Worm (Caenorhabditis elegans) whole organism, L1 larva: ENCODE results near the gene asp-15.
A peak's percentile ranks its signal among the peaks of the same experiment; 100 is the strongest.

ENCODE experiments used
- C04F5.9 ChIP-seq: sonication (generic microtip); optimal IDR thresholded peaks from 2 replicates; lab custom pipeline; 2016; ENCODE audit warnings: missing genetic modification characterization, missing compliant biosample characterization
- C16A3.4 ChIP-seq: fragments of 150-350 bp; optimal IDR thresholded peaks from 2 replicates; lab custom pipeline; 2014; ENCODE audit warnings: missing biosample characterization, missing genetic modification characterization
- C34B4.2 ChIP-seq: sonication (generic microtip); optimal IDR thresholded peaks from 2 replicates; lab custom pipeline; 2017; ENCODE audit warnings: mild to moderate bottlenecking, missing genetic modification characterization, missing compliant biosample characterization
- alr-1 ChIP-seq: fragments of 200-800 bp; sonication (Bioruptor generic); optimal IDR thresholded peaks from 2 replicates; lab custom pipeline; 2018; ENCODE audit warnings: borderline replicate concordance, mild to moderate bottlenecking, missing genetic modification characterization, missing compliant biosample characterization
- ceh-63 ChIP-seq: fragments of 200-800 bp; sonication (Bioruptor generic); optimal IDR thresholded peaks from 2 replicates; lab custom pipeline; 2018; ENCODE audit warnings: mild to moderate bottlenecking, missing genetic modification characterization, missing compliant biosample characterization
- ceh-8 ChIP-seq: fragments of 200-800 bp; sonication (Bioruptor generic); optimal IDR thresholded peaks from 2 replicates; lab custom pipeline; 2018; ENCODE audit warnings: mild to moderate bottlenecking, missing genetic modification characterization, moderate library complexity, missing compliant biosample characterization
- ceh-88 ChIP-seq: fragments of 200-800 bp; sonication (Bioruptor generic); IDR thresholded peaks from 2 replicates; pipeline ENCODE4 v1.3.6; 2022; ENCODE audit warnings: missing genetic modification characterization, missing compliant biosample characterization
- ceh-90 ChIP-seq: sonication (generic microtip); optimal IDR thresholded peaks from 2 replicates; lab custom pipeline; 2016; ENCODE audit warnings: missing genetic modification characterization, missing compliant biosample characterization
- ces-1 ChIP-seq: fragments of 150-350 bp; optimal IDR thresholded peaks from 2 replicates; lab custom pipeline; 2014; ENCODE audit warnings: missing biosample characterization, missing genetic modification reagents, missing genetic modification characterization
- egl-13 ChIP-seq: sonication (generic microtip); optimal IDR thresholded peaks from 2 replicates; lab custom pipeline; 2016; ENCODE audit warnings: missing genotype, missing genetic modification reagents, missing genetic modification characterization, missing compliant biosample characterization
- egl-27 ChIP-seq, 2 experiments: fragments of 150-350 bp in 1 of 2; sonication (generic microtip); optimal IDR thresholded peaks; 3 replicates each; lab custom pipeline; 2017 to 2018; ENCODE audit warnings: missing biosample characterization in 2 of 2, missing genetic modification characterization in 2 of 2, missing genetic modification reagents in 2 of 2
- fkh-10 ChIP-seq: sonication (generic microtip); optimal IDR thresholded peaks from 2 replicates; lab custom pipeline; 2017; ENCODE audit warnings: missing biosample characterization, missing genetic modification reagents, missing genetic modification characterization
- grh-1 ChIP-seq: fragments of 200-800 bp; sonication (Bioruptor generic); IDR thresholded peaks from 2 replicates; pipeline ENCODE4 v1.3.6; 2022; ENCODE audit warnings: missing genetic modification reagents, missing genetic modification characterization, missing compliant biosample characterization
- hlh-17 ChIP-seq: fragments of 200-800 bp; sonication (Bioruptor generic); optimal IDR thresholded peaks from 2 replicates; lab custom pipeline; 2018; ENCODE audit warnings: missing genetic modification characterization, mild to moderate bottlenecking, missing compliant biosample characterization, moderate library complexity, borderline replicate concordance
- isw-1 ChIP-seq: fragments of 200-800 bp; sonication (Bioruptor generic); IDR thresholded peaks from 2 replicates; pipeline ENCODE4 v1.3.6; 2022; ENCODE audit warnings: missing genetic modification characterization, missing compliant biosample characterization
- jun-1 ChIP-seq: fragments of 150-350 bp; optimal IDR thresholded peaks from 2 replicates; lab custom pipeline; 2014; ENCODE audit warnings: missing biosample characterization, missing genetic modification reagents, missing genetic modification characterization
- lin-13 ChIP-seq: fragments of 150-350 bp; optimal IDR thresholded peaks from 2 replicates; lab custom pipeline; 2014; ENCODE audit warnings: missing biosample characterization, missing genetic modification reagents, missing genetic modification characterization
- lin-15B ChIP-seq: fragments of 150-350 bp; sonication (generic microtip); optimal IDR thresholded peaks from 3 replicates; lab custom pipeline; 2014; ENCODE audit warnings: missing biosample characterization, missing genetic modification characterization
- lin-39 ChIP-seq: fragments of 150-350 bp; optimal IDR thresholded peaks from 2 replicates; lab custom pipeline; 2014; ENCODE audit warnings: missing biosample characterization, missing genetic modification reagents, missing genetic modification characterization
- lir-3 ChIP-seq: sonication (generic microtip); optimal IDR thresholded peaks from 2 replicates; lab custom pipeline; 2016; ENCODE audit warnings: mild to moderate bottlenecking, missing genetic modification characterization, moderate library complexity, missing compliant biosample characterization; ENCODE audit not compliant: poor library complexity
- mab-9 ChIP-seq: fragments of 200-800 bp; sonication (Bioruptor generic); IDR thresholded peaks from 2 replicates; pipeline ENCODE4 v1.3.6; 2022; ENCODE audit warnings: missing genetic modification reagents, missing genetic modification characterization, missing compliant biosample characterization
- nhr-19 ChIP-seq: fragments of 200-800 bp; sonication (Bioruptor generic); conservative IDR thresholded peaks from 2 replicates; pipeline ENCODE4 v1.3.6; 2022; ENCODE audit warnings: missing genetic modification characterization, missing compliant biosample characterization
- nhr-20 ChIP-seq: sonication (generic microtip); optimal IDR thresholded peaks from 2 replicates; lab custom pipeline; 2016; ENCODE audit warnings: mild to moderate bottlenecking, missing genetic modification characterization, missing compliant biosample characterization
- nhr-237 ChIP-seq: fragments of 150-350 bp; optimal IDR thresholded peaks from 2 replicates; lab custom pipeline; 2014; ENCODE audit warnings: missing biosample characterization, missing genetic modification characterization
- nhr-28 ChIP-seq: fragments of 150-350 bp; optimal IDR thresholded peaks from 2 replicates; lab custom pipeline; 2014; ENCODE audit warnings: missing biosample characterization, missing genetic modification characterization
- nhr-47 ChIP-seq: sonication (generic microtip); optimal IDR thresholded peaks from 2 replicates; lab custom pipeline; 2016; ENCODE audit warnings: mild to moderate bottlenecking, missing genetic modification characterization, moderate library complexity, missing compliant biosample characterization
- nhr-71 ChIP-seq: sonication (generic microtip); optimal IDR thresholded peaks from 2 replicates; lab custom pipeline; 2016; ENCODE audit warnings: mild to moderate bottlenecking, missing genetic modification characterization, moderate library complexity, missing compliant biosample characterization
- nhr-85 ChIP-seq: sonication (generic microtip); peaks from one replicate; lab custom pipeline; 2016; ENCODE audit warnings: missing genetic modification characterization, inconsistent platforms, missing compliant biosample characterization
- nhr-90 ChIP-seq: sonication (generic microtip); optimal IDR thresholded peaks from 2 replicates; lab custom pipeline; 2016; ENCODE audit warnings: mild to moderate bottlenecking, missing genetic modification characterization, missing compliant biosample characterization; ENCODE audit not compliant: poor library complexity
- pax-3 ChIP-seq: fragments of 200-800 bp; sonication (Bioruptor generic); optimal IDR thresholded peaks from 2 replicates; lab custom pipeline; 2018; ENCODE audit warnings: mild to moderate bottlenecking, missing genetic modification characterization, moderate library complexity, missing compliant biosample characterization
- pqm-1 ChIP-seq: sonication (generic microtip); optimal IDR thresholded peaks from 3 replicates; lab custom pipeline; 2017; ENCODE audit warnings: missing biosample characterization, missing genetic modification characterization
- sptf-1 ChIP-seq: fragments of 150-350 bp; optimal IDR thresholded peaks from 2 replicates; lab custom pipeline; 2014; ENCODE audit warnings: missing biosample characterization, missing genetic modification characterization
- sup-37 ChIP-seq: fragments of 200-800 bp; sonication (Bioruptor generic); optimal IDR thresholded peaks from 2 replicates; lab custom pipeline; 2018; ENCODE audit warnings: mild to moderate bottlenecking, missing genetic modification characterization, missing compliant biosample characterization
- unc-86 ChIP-seq: sonication (generic microtip); optimal IDR thresholded peaks from 2 replicates; lab custom pipeline; 2016; ENCODE audit warnings: missing genetic modification characterization, missing compliant biosample characterization
- vab-15 ChIP-seq: sonication (generic microtip); optimal IDR thresholded peaks from 2 replicates; lab custom pipeline; 2017; ENCODE audit warnings: missing genotype, mild to moderate bottlenecking, missing genetic modification characterization, missing compliant biosample characterization
- zip-4 ChIP-seq: fragments of 200-800 bp; sonication (Bioruptor generic); optimal IDR thresholded peaks from 2 replicates; lab custom pipeline; 2018; ENCODE audit warnings: mild to moderate bottlenecking, missing genetic modification characterization, moderate library complexity, missing compliant biosample characterization

asp-15 gene

DNA sequence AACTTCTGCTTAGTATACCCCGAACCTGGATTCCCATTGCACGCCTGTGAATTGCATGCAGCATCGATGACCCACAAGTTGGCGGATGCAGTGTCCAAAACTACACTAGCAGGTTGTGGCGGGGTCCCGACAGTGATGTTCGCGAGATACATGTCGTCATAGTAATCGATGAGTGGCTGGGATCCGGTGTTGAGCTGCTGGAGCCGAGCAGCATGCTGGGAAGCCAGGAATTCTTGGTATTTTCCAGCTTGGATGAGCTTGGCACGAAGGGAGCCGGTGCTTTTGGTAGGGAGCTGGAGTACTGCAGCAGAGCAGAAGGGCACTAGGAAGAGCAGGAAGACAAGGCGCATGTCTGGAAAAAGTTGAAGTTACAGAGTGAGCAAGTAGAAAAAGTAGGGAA lies 2.4 kb downstream of the asp-15 start, which contains the start of gene asp-16:
Gene asp-16, minus strand, starts transcription at position 350 of the 400 bp plus-strand sequence.
- TF ChIP-seq egl-13 (tag; lab: Kevin White, UChicago) (no peak), alr-1 (tag; lab: Kevin White, UChicago) (no peak), sup-37 (GFP tag; lab: Kevin White, UChicago) (no peak), C34B4.2 (tag; lab: Kevin White, UChicago) (no peak), nhr-71 (tag; lab: Kevin White, UChicago) (no peak), lin-13 (no peak), ceh-63 (no peak), lin-15B (tag; lab: Kevin White, UChicago) (no peak), unc-86 (tag; lab: Kevin White, UChicago) (no peak), egl-27 (tag; optimal IDR thresholded peaks at IDR 0.05; lab: Kevin White, UChicago) (no peak), grh-1 (no peak), lir-3 (tag; lab: Kevin White, UChicago) (no peak)

- TF ChIP-seq zip-4 (GFP tag; lab: Kevin White, UChicago) = no peak
- TF ChIP-seq nhr-85 = peak; percentile 17
Observed at ce11 chrV:19037222-19037621, 7.4 kb downstream of the asp-15 start, which contains the start of gene asp-17. asp-17 (minus strand) TSS chrV:19037322.

ce11 chrV:19036061-19036460 lies 8.6 kb downstream of the asp-15 start:
- TF ChIP-seq nhr-237 (tag; lab: Kevin White, UChicago) (no peak), pqm-1 (no peak), nhr-20 (tag; lab: Kevin White, UChicago) (no peak), sptf-1 (tag; lab: Kevin White, UChicago) (no peak), mab-9 (GFP tag; lab: Robert Waterston, UW) (no peak), nhr-90 (tag; lab: Kevin White, UChicago) (no peak), fkh-10 (GFP tag; lab: Kevin White, UChicago) (no peak), nhr-19 (GFP tag; lab: Robert Waterston, UW) (no peak), hlh-17 (GFP tag; lab: Kevin White, UChicago) (no peak)
- TF ChIP-seq, all 84 proteins: peak for 0

DNA sequence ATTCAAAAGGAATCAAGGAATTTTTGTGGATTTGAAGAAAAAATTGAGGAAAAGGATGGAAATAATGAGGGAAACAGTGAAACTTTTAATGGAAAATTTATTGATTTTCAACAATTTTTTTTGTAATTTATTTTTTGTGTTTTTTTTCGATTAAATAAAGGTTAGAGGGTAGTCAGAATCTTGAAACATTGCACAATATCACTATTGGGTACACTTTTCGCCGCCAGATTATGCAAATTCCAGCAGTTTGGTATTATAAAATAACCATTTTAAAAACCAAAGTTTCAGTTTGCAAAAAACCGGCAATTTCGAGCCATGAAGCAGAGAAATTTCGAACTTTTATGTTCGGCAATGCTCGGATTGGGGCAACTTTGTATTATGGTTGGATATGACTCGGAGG lies 13.2 kb downstream of the asp-15 start, which contains the start of gene Y39B6A.27:
Gene Y39B6A.27, plus strand, starts transcription at position 301 of the 400 bp plus-strand sequence.
- TF ChIP-seq hlh-17 (GFP tag; lab: Kevin White, UChicago) (no peak), C16A3.4 (tag; lab: Kevin White, UChicago) (no peak), C04F5.9 (no peak), isw-1 (GFP tag; lab: Robert Waterston, UW) (no peak), ceh-90 (tag; lab: Kevin White, UChicago) (no peak), pax-3 (tag; lab: Kevin White, UChicago) (no peak), ceh-88 (GFP tag; lab: Robert Waterston, UW) (no peak), lin-39 (tag; lab: Kevin White, UChicago) (no peak), zip-4 (GFP tag; lab: Kevin White, UChicago) (no peak), vab-15 (no peak), nhr-28 (tag; lab: Kevin White, UChicago) (no peak), jun-1 (no peak), ces-1 (GFP tag; lab: Kevin White, UChicago) (no peak), nhr-47 (tag; lab: Kevin White, UChicago) (no peak), ceh-8 (GFP tag; lab: Kevin White, UChicago) (no peak), ceh-63 (no peak)
